Fruit fly (Drosophila melanogaster) whole organism, adult: ENCODE measurements around the gene CG15196.

Experiments used
- CG12768 ChIP-seq: fragments of 200-800 bp; sonication (Bioruptor generic); optimal IDR thresholded peaks from 2 replicates; lab custom pipeline; 2017; ENCODE audit warnings: missing biosample characterization, missing genetic modification characterization, mild to moderate bottlenecking, moderate library complexity, missing genetic modification reagents
- CG1620 ChIP-seq: fragments of 200-800 bp; sonication (Bioruptor generic); optimal IDR thresholded peaks from 2 replicates; lab custom pipeline; 2016; ENCODE audit warnings: missing biosample characterization, missing genetic modification characterization
- CG33017 ChIP-seq: fragments of 200-800 bp; sonication (Bioruptor generic); optimal IDR thresholded peaks from 2 replicates; lab custom pipeline; 2018; ENCODE audit warnings: missing biosample characterization, mild to moderate bottlenecking, missing genetic modification characterization, moderate library complexity
- CG5204 ChIP-seq: fragments of 200-800 bp; sonication (Bioruptor generic); optimal IDR thresholded peaks from 2 replicates; lab custom pipeline; 2016; ENCODE audit warnings: missing biosample characterization, missing genetic modification characterization
- CG7045 ChIP-seq: fragments of 200-800 bp; sonication (Bioruptor generic); optimal IDR thresholded peaks from 2 replicates; lab custom pipeline; 2017; ENCODE audit warnings: missing biosample characterization, mild to moderate bottlenecking, missing genetic modification characterization
- CG7101 ChIP-seq: fragments of 200-800 bp; sonication (Bioruptor generic); optimal IDR thresholded peaks from 2 replicates; lab custom pipeline; 2018; ENCODE audit warnings: missing biosample characterization, mild to moderate bottlenecking, missing genetic modification characterization, moderate library complexity
- Clk ChIP-seq: fragments of 200-800 bp; sonication (Bioruptor generic); optimal IDR thresholded peaks from 2 replicates; lab custom pipeline; 2017; ENCODE audit warnings: missing biosample characterization, missing genetic modification characterization
- Mnt ChIP-seq: fragments of 200-800 bp; sonication (Bioruptor generic); optimal IDR thresholded peaks from 2 replicates; lab custom pipeline; 2016; ENCODE audit warnings: missing biosample characterization, mild to moderate bottlenecking, missing genetic modification characterization
- bab1 ChIP-seq: fragments of 200-800 bp; sonication (Bioruptor generic); optimal IDR thresholded peaks from 3 replicates; lab custom pipeline; 2019; ENCODE audit warnings: missing biosample characterization, mild to moderate bottlenecking, missing genetic modification characterization, moderate library complexity
- cic ChIP-seq: fragments of 200-800 bp; sonication (Bioruptor generic); optimal IDR thresholded peaks from 2 replicates; lab custom pipeline; 2017; ENCODE audit warnings: missing biosample characterization, mild to moderate bottlenecking, missing genetic modification characterization, moderate library complexity
- cnc ChIP-seq, 2 experiments: fragments of >200 bp; optimal IDR thresholded peaks; 2 replicates each; lab custom pipeline; 2017
- kay ChIP-seq: fragments of 200-800 bp; sonication (Bioruptor generic); peaks from one replicate; lab custom pipeline; 2016; ENCODE audit warnings: missing biosample characterization, missing genetic modification characterization, borderline replicate concordance
- pad ChIP-seq: fragments of 200-800 bp; sonication (Bioruptor generic); optimal IDR thresholded peaks from 3 replicates; lab custom pipeline; 2017; ENCODE audit warnings: missing biosample characterization, missing genetic modification characterization, mild to moderate bottlenecking, moderate library complexity, missing genetic modification reagents
- tj ChIP-seq: fragments of 200-800 bp; sonication (Bioruptor generic); optimal IDR thresholded peaks from 3 replicates; lab custom pipeline; 2017; ENCODE audit warnings: missing biosample characterization, mild to moderate bottlenecking, missing genetic modification characterization, moderate library complexity

- TF ChIP-seq cnc (optimal IDR thresholded peaks at IDR 0.05; lab: Kevin White, UChicago), result no peak
- TF ChIP-seq tj (GFP tag; lab: Kevin White, UChicago), result no peak
- no peak for TF ChIP-seq CG7045 (GFP tag; lab: Kevin White, UChicago)
- no peak for TF ChIP-seq kay (GFP tag; lab: Kevin White, UChicago)
- TF ChIP-seq CG1620, result no peak
- TF ChIP-seq CG7101, result no peak
- TF ChIP-seq Mnt (GFP tag; lab: Kevin White, UChicago), result no peak
- TF ChIP-seq bab1 (GFP tag; lab: Kevin White, UChicago), result no peak
- no peak for TF ChIP-seq CG5204 (GFP tag; lab: Kevin White, UChicago)
- no peak for TF ChIP-seq pad (GFP tag; lab: Kevin White, UChicago)
- no peak for TF ChIP-seq Clk (GFP tag; lab: Kevin White, UChicago)
- TF ChIP-seq CG12768 (GFP tag; lab: Kevin White, UChicago), result no peak
- TF ChIP-seq cic (GFP tag; lab: Kevin White, UChicago), result no peak
- no peak for TF ChIP-seq CG33017 (tag; lab: Kevin White, UChicago)
Observed at dm6 chrX:11458912-11459836, 49.4 kb downstream of the CG15196 start, which contains the start of gene CG43155.
